Worm (Caenorhabditis elegans) whole organism, L2 larva: Measurements from ENCODE around the gene fbxa-209.

ENCODE experiments used
- nhr-12 ChIP-seq: fragments of 150-350 bp; optimal IDR thresholded peaks from 2 replicates; lab custom pipeline; 2014; ENCODE audit warnings: missing biosample characterization, missing genetic modification characterization
- zag-1 ChIP-seq: fragments of 150-350 bp; optimal IDR thresholded peaks from 2 replicates; lab custom pipeline; 2014; ENCODE audit warnings: missing biosample characterization, missing genetic modification characterization
- ztf-11 ChIP-seq: sonication (generic microtip); optimal IDR thresholded peaks from 2 replicates; lab custom pipeline; 2017; ENCODE audit warnings: missing biosample characterization, missing genetic modification characterization

DNA sequence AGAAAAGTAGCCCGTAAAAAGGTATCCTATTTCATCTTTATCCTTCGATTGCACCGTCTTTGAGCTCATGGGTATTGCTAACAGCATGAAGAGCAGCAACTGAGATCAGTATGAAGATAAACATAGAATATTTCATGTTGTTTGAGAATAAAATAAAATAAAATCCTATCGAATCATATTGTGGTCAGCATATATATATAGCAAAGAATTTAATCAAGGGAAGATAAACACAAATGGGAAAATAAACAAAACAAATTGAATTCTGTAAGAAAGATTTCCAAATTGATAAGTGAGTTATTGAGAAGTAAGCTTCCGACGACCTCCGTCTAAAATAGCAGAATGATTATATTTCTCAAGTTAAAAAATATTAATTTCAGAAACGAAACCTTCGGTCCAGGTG is 16.9 kb upstream of the fbxa-209 start, which contains the start of gene T26H5.10:
- TF ChIP-seq zag-1 (tag; lab: Kevin White, UChicago) (no peak), ztf-11 (no peak), nhr-12 (tag; lab: Kevin White, UChicago) (no peak)
